Worm (Caenorhabditis elegans): ENCODE measurements around the gene M01H9.5.

DNA sequence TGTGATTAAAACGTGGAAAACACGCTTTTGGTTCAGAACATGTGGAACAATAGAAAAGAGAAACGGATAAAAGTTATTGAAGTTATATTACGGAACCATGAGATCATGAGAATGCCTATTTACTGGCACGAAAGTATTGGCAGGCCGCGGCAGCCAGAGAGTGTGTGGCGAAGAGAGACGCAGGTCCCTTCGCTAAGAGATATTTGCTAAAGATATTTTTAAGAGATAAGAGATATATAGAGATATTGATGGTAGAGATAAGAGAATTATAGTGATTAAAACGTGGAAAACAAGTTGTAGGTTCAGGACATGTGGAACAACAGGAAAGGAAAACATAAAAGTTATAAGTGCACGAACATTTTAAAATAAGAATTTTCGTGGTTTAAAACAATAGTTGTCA is 27.5 kb upstream of the M01H9.5 start:
- no peak for TF ChIP-seq hrde-1 (tag; optimal IDR thresholded peaks at IDR 0.05; ENCODE audit: borderline replicate concordance)
- TF ChIP-seq hmg-20 (GFP tag; IDR thresholded peaks at IDR 0.05), result no peak
- no peak for TF ChIP-seq lin-35 (GFP tag; optimal IDR thresholded peaks at IDR 0.05)
- no peak for TF ChIP-seq F55B11.4 (tag; optimal IDR thresholded peaks at IDR 0.05; ENCODE audit: borderline replicate concordance, insufficient read depth)
- no peak for TF ChIP-seq pha-4 (tag; optimal IDR thresholded peaks at IDR 0.05)
